5 fruit fly cellular contexts compared by ENCODE assay signal in the genomic region with DNA sequence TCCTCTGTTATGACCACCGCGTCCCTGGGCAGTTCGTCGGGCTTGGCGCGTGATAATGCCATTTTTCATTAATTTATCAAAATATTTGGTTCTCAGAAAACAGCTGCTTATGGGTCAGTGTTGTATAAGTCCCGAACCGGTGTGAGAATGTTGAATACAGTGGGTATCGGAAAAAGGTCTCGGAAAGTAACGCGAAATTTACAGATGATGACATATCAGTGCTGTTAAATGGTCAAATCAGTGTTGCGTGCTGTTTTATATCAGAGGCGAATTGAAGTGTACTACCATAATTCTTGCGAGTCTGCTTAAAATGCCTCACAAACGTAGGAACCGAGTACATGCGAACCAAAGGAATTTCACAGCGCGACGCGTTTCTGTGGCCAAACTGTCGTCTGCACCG.
A peak's percentile ranks its signal among the peaks of the same experiment; 100 is the strongest.
TF ChIP-seq lines count a peak whose summit lies in the region.

TSS of gene CG13392 (minus strand) at position 162 of the 400 bp plus-strand sequence.
TSS of gene Rcd4 (plus strand) at position 216 of the 400 bp plus-strand sequence.

TF ChIP-seq in whole organism, adult, 20 proteins besides CTCF, POLR2A, EP300 and RAD21 (continued from another document):
- TF ChIP-seq CG11617 (GFP tag; optimal IDR thresholded peaks at IDR 0.05; lab: Kevin White, UChicago) (peak; percentile 62), pad (GFP tag; optimal IDR thresholded peaks at IDR 0.05; lab: Kevin White, UChicago) (peak; percentile 80), CG14711 (tag; optimal IDR thresholded peaks at IDR 0.05; lab: Kevin White, UChicago) (peak; percentile 70)

TF ChIP-seq in whole organism, embryonic, 481 proteins besides CTCF, POLR2A, EP300 and RAD21 (continued from another document and continues in another):
- TF ChIP-seq toy (GFP tag; IDR thresholded peaks at IDR 0.05; lab: Robert Waterston, UW) = no peak
- TF ChIP-seq gfzf (GFP tag; optimal IDR thresholded peaks at IDR 0.05; lab: Kevin White, UChicago) = peak; percentile 44
- peak; percentile 71 for TF ChIP-seq YL-1 (GFP tag; optimal IDR thresholded peaks at IDR 0.05; lab: Kevin White, UChicago)
- no peak for TF ChIP-seq jing (GFP tag; optimal IDR thresholded peaks at IDR 0.05; lab: Kevin White, UChicago)
- TF ChIP-seq ems (GFP tag; optimal IDR thresholded peaks at IDR 0.05; lab: Kevin White, UChicago) = peak; percentile 67
- TF ChIP-seq Fer2 (tag; optimal IDR thresholded peaks at IDR 0.05; lab: Kevin White, UChicago) = peak; percentile 22
- TF ChIP-seq CG13624 (GFP tag; optimal IDR thresholded peaks at IDR 0.05; lab: Kevin White, UChicago) = peak; percentile 85
- TF ChIP-seq psq (GFP tag; optimal IDR thresholded peaks at IDR 0.05; lab: Kevin White, UChicago) = peak; percentile 9
- TF ChIP-seq CG30020 (tag; optimal IDR thresholded peaks at IDR 0.05; lab: Kevin White, UChicago) = peak; percentile 12
- no peak for TF ChIP-seq CG3407 (GFP tag; optimal IDR thresholded peaks at IDR 0.05; lab: Kevin White, UChicago)
- TF ChIP-seq CG17829 (tag; optimal IDR thresholded peaks at IDR 0.05; lab: Kevin White, UChicago) = peak; percentile 70
- TF ChIP-seq Vsx1 (GFP tag; optimal IDR thresholded peaks at IDR 0.05; lab: Kevin White, UChicago) = no peak
- TF ChIP-seq HHEX (GFP tag; optimal IDR thresholded peaks at IDR 0.05; lab: Kevin White, UChicago) = peak; percentile 56
- TF ChIP-seq ranshi (GFP tag; IDR thresholded peaks at IDR 0.05; lab: Robert Waterston, UW) = peak; percentile 67
- peak; percentile 52 for TF ChIP-seq nom (GFP tag; optimal IDR thresholded peaks at IDR 0.05; lab: Kevin White, UChicago)
- TF ChIP-seq CG13123 (GFP tag; optimal IDR thresholded peaks at IDR 0.05; lab: Kevin White, UChicago) = no peak
- TF ChIP-seq CG7987 (GFP tag; optimal IDR thresholded peaks at IDR 0.05; lab: Kevin White, UChicago) = peak; percentile 71
- peak; percentile 72; the same call in 2 of the 3 replicates for TF ChIP-seq zen2 (GFP tag; IDR thresholded peaks at IDR 0.05; lab: Robert Waterston, UW; ENCODE audit: partially characterized antibody)
- TF ChIP-seq pros (GFP tag; optimal IDR thresholded peaks at IDR 0.05; lab: Kevin White, UChicago) = no peak
- TF ChIP-seq Asciz (GFP tag; optimal IDR thresholded peaks at IDR 0.05; lab: Kevin White, UChicago) = no peak
- no peak for TF ChIP-seq CG11560 (tag; IDR thresholded peaks at IDR 0.05; lab: Robert Waterston, UW)
- peak; percentile 58 for TF ChIP-seq PHDP (tag; optimal IDR thresholded peaks at IDR 0.05; lab: Kevin White, UChicago)
- TF ChIP-seq gsb-n (tag; optimal IDR thresholded peaks at IDR 0.05; lab: Kevin White, UChicago) = peak; percentile 21
- TF ChIP-seq Gsc (GFP tag; IDR thresholded peaks at IDR 0.05; lab: Robert Waterston, UW) = no peak
- TF ChIP-seq CG9817 (tag; optimal IDR thresholded peaks at IDR 0.05; lab: Kevin White, UChicago) = peak; percentile 57
- TF ChIP-seq otp (GFP tag; IDR thresholded peaks at IDR 0.05; lab: Robert Waterston, UW) = peak; percentile 50; the same call in 2 of the 3 replicates
- no peak for TF ChIP-seq CG5953 (GFP tag; IDR thresholded peaks at IDR 0.05; lab: Robert Waterston, UW)
- TF ChIP-seq Atf3 (GFP tag; optimal IDR thresholded peaks at IDR 0.05; lab: Kevin White, UChicago) = peak; percentile 59
- TF ChIP-seq C15 (GFP tag; IDR thresholded peaks at IDR 0.05; lab: Robert Waterston, UW) = no peak
- TF ChIP-seq CG8388 (GFP tag; optimal IDR thresholded peaks at IDR 0.05; lab: Kevin White, UChicago) = peak; percentile 63
- TF ChIP-seq Ravus (GFP tag; IDR thresholded peaks at IDR 0.05; lab: Robert Waterston, UW) = no peak

TF ChIP-seq in whole organism, prepupa, 60 proteins besides CTCF, POLR2A, EP300 and RAD21 (continued from another document and continues in another):
- peak; percentile 21 for TF ChIP-seq CG11762 (GFP tag; optimal IDR thresholded peaks at IDR 0.05; lab: Kevin White, UChicago; ENCODE audit: insufficient read depth)
- TF ChIP-seq pdm3 (GFP tag; optimal IDR thresholded peaks at IDR 0.05; lab: Kevin White, UChicago) = peak; percentile 57
- TF ChIP-seq CG1621 (tag; optimal IDR thresholded peaks at IDR 0.05; lab: Kevin White, UChicago) = peak; percentile 70
- TF ChIP-seq ss (GFP tag; optimal IDR thresholded peaks at IDR 0.05; lab: Kevin White, UChicago) = peak in 1 of 2 experiments; percentile 26
- peak; percentile 76 for TF ChIP-seq topi (GFP tag; optimal IDR thresholded peaks at IDR 0.05; lab: Kevin White, UChicago)
- no peak for TF ChIP-seq Sox15 (GFP tag; optimal IDR thresholded peaks at IDR 0.05; lab: Kevin White, UChicago)
- peak; percentile 36 for TF ChIP-seq CG6854 (GFP tag; optimal IDR thresholded peaks at IDR 0.05; lab: Kevin White, UChicago)
- TF ChIP-seq lz (GFP tag; optimal IDR thresholded peaks at IDR 0.05; lab: Kevin White, UChicago) = peak; percentile 75
- peak; percentile 69; the same call in 2 of the 3 replicates for TF ChIP-seq CG6163 (GFP tag; IDR thresholded peaks at IDR 0.05; lab: Robert Waterston, UW)
- TF ChIP-seq achi (GFP tag; optimal IDR thresholded peaks at IDR 0.05; lab: Kevin White, UChicago) = peak; percentile 80
- no peak for TF ChIP-seq fd59A (GFP tag; optimal IDR thresholded peaks at IDR 0.05; lab: Kevin White, UChicago)
- TF ChIP-seq fkh (GFP tag; optimal IDR thresholded peaks at IDR 0.05; lab: Kevin White, UChicago) = no peak
- TF ChIP-seq Sox14 (GFP tag; optimal IDR thresholded peaks at IDR 0.05; lab: Kevin White, UChicago) = peak; percentile 62
- peak; percentile 35 for TF ChIP-seq Hr4 (GFP tag; optimal IDR thresholded peaks at IDR 0.05; lab: Kevin White, UChicago)
- peak; percentile 47 for TF ChIP-seq CG3032 (tag; optimal IDR thresholded peaks at IDR 0.05; lab: Kevin White, UChicago)
- no peak for TF ChIP-seq Hr38 (GFP tag; optimal IDR thresholded peaks at IDR 0.05; lab: Kevin White, UChicago)
- peak; percentile 62 for TF ChIP-seq CG10631 (GFP tag; optimal IDR thresholded peaks at IDR 0.05; lab: Kevin White, UChicago)
- peak; percentile 14 for TF ChIP-seq CG34406 (GFP tag; optimal IDR thresholded peaks at IDR 0.05; lab: Kevin White, UChicago)
- TF ChIP-seq esn (GFP tag; optimal IDR thresholded peaks at IDR 0.05; lab: Kevin White, UChicago) = peak; percentile 77
- TF ChIP-seq eg (GFP tag; IDR thresholded peaks at IDR 0.05; lab: Robert Waterston, UW) = peak; percentile 64
- peak; percentile 46 for TF ChIP-seq CG6808 (GFP tag; optimal IDR thresholded peaks at IDR 0.05; lab: Kevin White, UChicago)
- peak; percentile 3 for TF ChIP-seq Lpt (GFP tag; optimal IDR thresholded peaks at IDR 0.05; lab: Kevin White, UChicago)
- TF ChIP-seq CG3919 (GFP tag; optimal IDR thresholded peaks at IDR 0.05; lab: Kevin White, UChicago) = peak; percentile 79
- TF ChIP-seq dac (GFP tag; optimal IDR thresholded peaks at IDR 0.05; lab: Kevin White, UChicago) = no peak
- TF ChIP-seq CG11294 (GFP tag; IDR thresholded peaks at IDR 0.05; lab: Robert Waterston, UW) = peak; percentile 38; the same call in 1 of the 2 replicates
- no peak for TF ChIP-seq Gug (GFP tag; IDR thresholded peaks at IDR 0.05; lab: Robert Waterston, UW)
- TF ChIP-seq vri (GFP tag; optimal IDR thresholded peaks at IDR 0.05; lab: Kevin White, UChicago) = peak; percentile 92
- peak; percentile 66 for TF ChIP-seq Hr39 (GFP tag; optimal IDR thresholded peaks at IDR 0.05; lab: Kevin White, UChicago)
- peak; percentile 80 for TF ChIP-seq CG31627 (GFP tag; optimal IDR thresholded peaks at IDR 0.05; lab: Kevin White, UChicago)
- TF ChIP-seq Blimp-1 (GFP tag; optimal IDR thresholded peaks at IDR 0.05; lab: Kevin White, UChicago) = no peak
- no peak for TF ChIP-seq CG4318 (GFP tag; optimal IDR thresholded peaks at IDR 0.05; lab: Kevin White, UChicago)

TF ChIP-seq in whole organism, pupa, 21 proteins besides CTCF, POLR2A, EP300 and RAD21 (continued from another document):
- peak; percentile 34 for TF ChIP-seq CG17806 (tag; optimal IDR thresholded peaks at IDR 0.05; lab: Kevin White, UChicago)

TF ChIP-seq in whole organism, wandering third instar larva, 38 proteins besides CTCF, POLR2A, EP300 and RAD21 (continued from another document):
- peak; percentile 36 for TF ChIP-seq jim (GFP tag; optimal IDR thresholded peaks at IDR 0.05; lab: Kevin White, UChicago)
- no peak for TF ChIP-seq Abd-B (GFP tag; optimal IDR thresholded peaks at IDR 0.05; lab: Kevin White, UChicago)
- TF ChIP-seq dmrt93B (GFP tag; optimal IDR thresholded peaks at IDR 0.05; lab: Kevin White, UChicago) = peak; percentile 26
- peak; percentile 90 for TF ChIP-seq fru (GFP tag; optimal IDR thresholded peaks at IDR 0.05; lab: Kevin White, UChicago)
- TF ChIP-seq h (GFP tag; optimal IDR thresholded peaks at IDR 0.05; lab: Kevin White, UChicago) = peak; percentile 87
- peak; percentile 85 for TF ChIP-seq br (GFP tag; optimal IDR thresholded peaks at IDR 0.05; lab: Kevin White, UChicago)
- TF ChIP-seq Dif (GFP tag; optimal IDR thresholded peaks at IDR 0.05; lab: Kevin White, UChicago; ENCODE audit: partially characterized antibody) = no peak
- TF ChIP-seq Hnf4 (GFP tag; optimal IDR thresholded peaks at IDR 0.05; lab: Kevin White, UChicago) = peak; percentile 92
- TF ChIP-seq pan (optimal IDR thresholded peaks at IDR 0.05; lab: Kevin White, UChicago) = no peak
- peak; percentile 49 for TF ChIP-seq CG32264 (GFP tag; optimal IDR thresholded peaks at IDR 0.05; lab: Kevin White, UChicago)
- TF ChIP-seq lola (GFP tag; optimal IDR thresholded peaks at IDR 0.05; lab: Kevin White, UChicago) = no peak
- no peak for TF ChIP-seq Vsx2 (GFP tag; optimal IDR thresholded peaks at IDR 0.05; lab: Kevin White, UChicago; ENCODE audit: partially characterized antibody)
- TF ChIP-seq brk (GFP tag; optimal IDR thresholded peaks at IDR 0.05; lab: Kevin White, UChicago) = peak; percentile 84
- TF ChIP-seq N (GFP tag; optimal IDR thresholded peaks at IDR 0.05; lab: Kevin White, UChicago) = no peak
- no peak for TF ChIP-seq tai (GFP tag; optimal IDR thresholded peaks at IDR 0.05; lab: Kevin White, UChicago)
- peak; percentile 83 for TF ChIP-seq Jra (GFP tag; optimal IDR thresholded peaks at IDR 0.05; lab: Kevin White, UChicago)
- peak; percentile 37 for TF ChIP-seq CG9705 (GFP tag; optimal IDR thresholded peaks at IDR 0.05; lab: Kevin White, UChicago)
- TF ChIP-seq HLH106 (tag; optimal IDR thresholded peaks at IDR 0.05; lab: Kevin White, UChicago) = peak; percentile 68
- peak; percentile 74 for TF ChIP-seq OdsH (GFP tag; optimal IDR thresholded peaks at IDR 0.05; lab: Kevin White, UChicago)
